Fruit fly (Drosophila melanogaster) whole organism, embryonic: ENCODE results near the gene Adgf-D.

Experiments
- CG10209 ChIP-seq: fragments of 200-800 bp; sonication (Bioruptor generic); optimal IDR thresholded peaks from 3 replicates; lab custom pipeline; 2017; ENCODE audit warnings: missing biosample characterization, mild to moderate bottlenecking, missing genetic modification characterization, missing genetic modification reagents
- CG10543 ChIP-seq: fragments of 200-800 bp; sonication (Bioruptor generic); optimal IDR thresholded peaks from 3 replicates; lab custom pipeline; 2017; ENCODE audit warnings: missing biosample characterization, mild to moderate bottlenecking, missing genetic modification characterization, moderate library complexity
- CG11247 ChIP-seq: fragments of 200-800 bp; sonication (Bioruptor generic); IDR thresholded peaks from 2 replicates; pipeline ENCODE4 v1.3.6; 2022; ENCODE audit warnings: missing biosample characterization, missing genetic modification characterization
- CG12769 ChIP-seq: fragments of 200-800 bp; sonication (Bioruptor generic); optimal IDR thresholded peaks from 2 replicates; lab custom pipeline; 2019; ENCODE audit warnings: missing biosample characterization, mild to moderate bottlenecking, missing genetic modification characterization, moderate library complexity
- CG13624 ChIP-seq: fragments of 200-800 bp; sonication (Bioruptor generic); optimal IDR thresholded peaks from 2 replicates; lab custom pipeline; 2016; ENCODE audit warnings: missing biosample characterization, missing genetic modification characterization
- CG14860 ChIP-seq: fragments of 200-800 bp; sonication (Bioruptor generic); IDR thresholded peaks from 3 replicates; pipeline ENCODE4 v1.3.6; 2022; ENCODE audit warnings: missing biosample characterization, missing genetic modification characterization; ENCODE audit not compliant: partially characterized antibody
- CG15479 ChIP-seq: fragments of 200-800 bp; sonication (Bioruptor generic); optimal IDR thresholded peaks from 3 replicates; lab custom pipeline; 2019; ENCODE audit warnings: missing biosample characterization, mild to moderate bottlenecking, missing genetic modification characterization, moderate library complexity
- CG1603 ChIP-seq: fragments of 200-800 bp; sonication (Bioruptor generic); optimal IDR thresholded peaks from 2 replicates; lab custom pipeline; 2019; ENCODE audit warnings: missing biosample characterization, mild to moderate bottlenecking, missing genetic modification characterization, moderate library complexity
- CG16863 ChIP-seq: fragments of 200-800 bp; sonication (Bioruptor generic); optimal IDR thresholded peaks from 3 replicates; lab custom pipeline; 2016; ENCODE audit warnings: missing biosample characterization, missing genetic modification characterization
- CG17361 ChIP-seq: fragments of 200-800 bp; sonication (Bioruptor generic); IDR thresholded peaks from 3 replicates; pipeline ENCODE4 v1.3.6; 2022; ENCODE audit warnings: missing biosample characterization, missing genetic modification characterization
- CG18262 ChIP-seq: fragments of 200-800 bp; optimal IDR thresholded peaks from 3 replicates; lab custom pipeline; 2019; ENCODE audit warnings: missing biosample characterization, mild to moderate bottlenecking, missing genetic modification characterization, moderate library complexity
- CG18599 ChIP-seq: fragments of 200-800 bp; sonication (Bioruptor generic); optimal IDR thresholded peaks from 3 replicates; lab custom pipeline; 2017; ENCODE audit warnings: missing biosample characterization, missing genetic modification characterization, mild to moderate bottlenecking, moderate library complexity, missing genetic modification reagents
- CG18619 ChIP-seq: fragments of 200-800 bp; sonication (Bioruptor generic); optimal IDR thresholded peaks from 3 replicates; lab custom pipeline; 2017; ENCODE audit warnings: missing biosample characterization, mild to moderate bottlenecking, missing genetic modification characterization
- CG2129 ChIP-seq: fragments of 200-800 bp; sonication (Bioruptor generic); IDR thresholded peaks from 2 replicates; pipeline ENCODE4 v1.3.6; 2022; ENCODE audit warnings: missing biosample characterization, missing genetic modification characterization; ENCODE audit not compliant: partially characterized antibody
- CG2712 ChIP-seq: fragments of 200-800 bp; optimal IDR thresholded peaks from 3 replicates; lab custom pipeline; 2019; ENCODE audit warnings: missing biosample characterization, mild to moderate bottlenecking, missing genetic modification characterization, moderate library complexity
- CG30020 ChIP-seq: fragments of 200-800 bp; optimal IDR thresholded peaks from 2 replicates; lab custom pipeline; 2019; ENCODE audit warnings: missing biosample characterization, mild to moderate bottlenecking, missing genetic modification characterization, moderate library complexity
- CG4617 ChIP-seq: fragments of 200-800 bp; sonication (Bioruptor generic); optimal IDR thresholded peaks from 3 replicates; lab custom pipeline; 2016; ENCODE audit warnings: missing biosample characterization, missing genetic modification characterization, borderline replicate concordance
- CG4730 ChIP-seq: fragments of 200-800 bp; sonication (Bioruptor generic); IDR thresholded peaks from 2 replicates; pipeline ENCODE4 v1.3.6; 2022; ENCODE audit warnings: missing biosample characterization, missing genetic modification characterization
- CG6683 ChIP-seq: fragments of 200-800 bp; sonication (Bioruptor generic); optimal IDR thresholded peaks from 2 replicates; lab custom pipeline; 2017; ENCODE audit warnings: missing biosample characterization, mild to moderate bottlenecking, missing genetic modification characterization, missing genetic modification reagents
- CG7987 ChIP-seq: fragments of 200-800 bp; sonication (Bioruptor generic); optimal IDR thresholded peaks from 2 replicates; lab custom pipeline; 2018; ENCODE audit warnings: missing biosample characterization, mild to moderate bottlenecking, missing genetic modification characterization, moderate library complexity
- CG8089 ChIP-seq: fragments of 200-800 bp; sonication (Bioruptor generic); optimal IDR thresholded peaks from 3 replicates; lab custom pipeline; 2016; ENCODE audit warnings: missing biosample characterization, missing genetic modification characterization
- CTCF ChIP-seq: fragments of 200-800 bp; sonication (Bioruptor generic); optimal IDR thresholded peaks from 2 replicates; lab custom pipeline; 2017; ENCODE audit warnings: missing biosample characterization, mild to moderate bottlenecking, missing genetic modification characterization, moderate library complexity
- CkIIα-i1 ChIP-seq: fragments of 200-800 bp; sonication (Bioruptor generic); IDR thresholded peaks from 2 replicates; pipeline ENCODE4 v1.3.6; 2022; ENCODE audit warnings: missing biosample characterization, missing genetic modification characterization
- Dad ChIP-seq: fragments of 200-800 bp; sonication (Bioruptor generic); optimal IDR thresholded peaks from 3 replicates; lab custom pipeline; 2016; ENCODE audit warnings: missing biosample characterization, missing genetic modification characterization
- E2f1 ChIP-seq: fragments of 200-800 bp; sonication (Bioruptor generic); IDR thresholded peaks from 2 replicates; pipeline ENCODE4 v1.3.6; 2022; ENCODE audit warnings: missing biosample characterization, missing genetic modification characterization
- Hey ChIP-seq: fragments of 200-800 bp; sonication (Bioruptor generic); optimal IDR thresholded peaks from 3 replicates; lab custom pipeline; 2018; ENCODE audit warnings: missing biosample characterization, mild to moderate bottlenecking, missing genetic modification characterization
- Hr51 ChIP-seq, 2 experiments: fragments of 200-800 bp; sonication (Bioruptor generic); optimal IDR thresholded peaks; 2 replicates in 1 of 2; 3 replicates in 1 of 2; lab custom pipeline; 2016 to 2018; ENCODE audit warnings: missing biosample characterization in 2 of 2, missing genetic modification characterization in 2 of 2, mild to moderate bottlenecking in 1 of 2, moderate library complexity in 1 of 2
- NFAT ChIP-seq: fragments of 200-800 bp; sonication (Bioruptor generic); IDR thresholded peaks from 2 replicates; pipeline ENCODE4 v1.3.6; 2022; ENCODE audit warnings: missing biosample characterization, missing genetic modification characterization
- Oli ChIP-seq: fragments of 200-800 bp; sonication (Bioruptor generic); optimal IDR thresholded peaks from 2 replicates; lab custom pipeline; 2018; ENCODE audit warnings: missing biosample characterization, mild to moderate bottlenecking, missing genetic modification characterization, moderate library complexity
- Pdp1 ChIP-seq, 2 experiments: fragments of 200-800 bp; sonication (Bioruptor generic); optimal IDR thresholded peaks; 3 replicates each; lab custom pipeline; 2016; ENCODE audit warnings: missing biosample characterization in 2 of 2, missing genetic modification characterization in 2 of 2, mild to moderate bottlenecking in 1 of 2, moderate library complexity in 1 of 2
- Rfx ChIP-seq: fragments of 200-800 bp; sonication (Bioruptor generic); IDR thresholded peaks from 2 replicates; pipeline ENCODE4 v1.3.6; 2022; ENCODE audit warnings: missing biosample characterization, missing genetic modification characterization
- Xrp1 ChIP-seq: fragments of 200-800 bp; sonication (Bioruptor generic); IDR thresholded peaks from 2 replicates; pipeline ENCODE4 v1.3.6; 2022; ENCODE audit warnings: missing biosample characterization, missing genetic modification characterization
- ac ChIP-seq: fragments of 200-800 bp; sonication (Bioruptor generic); optimal IDR thresholded peaks from 3 replicates; lab custom pipeline; 2017; ENCODE audit warnings: missing biosample characterization, mild to moderate bottlenecking, missing genetic modification characterization
- chinmo ChIP-seq: fragments of 200-800 bp; sonication (Bioruptor generic); IDR thresholded peaks from 4 replicates; pipeline ENCODE4 v1.3.6; 2022; ENCODE audit warnings: missing biosample characterization, missing genetic modification characterization; ENCODE audit not compliant: partially characterized antibody
- ems ChIP-seq: fragments of 200-800 bp; sonication (Bioruptor generic); optimal IDR thresholded peaks from 3 replicates; lab custom pipeline; 2016; ENCODE audit warnings: missing biosample characterization, missing genetic modification characterization
- gcm2 ChIP-seq: fragments of 200-800 bp; sonication (Bioruptor generic); optimal IDR thresholded peaks from 2 replicates; lab custom pipeline; 2016; ENCODE audit warnings: missing biosample characterization, missing genetic modification characterization
- gsb-n ChIP-seq: fragments of 200-800 bp; sonication (Bioruptor generic); optimal IDR thresholded peaks from 3 replicates; lab custom pipeline; 2018; ENCODE audit warnings: missing biosample characterization, mild to moderate bottlenecking, missing genetic modification characterization
- lilli ChIP-seq: fragments of 200-800 bp; sonication (Bioruptor generic); optimal IDR thresholded peaks from 3 replicates; lab custom pipeline; 2016; ENCODE audit warnings: missing biosample characterization, missing genetic modification characterization
- pita ChIP-seq: fragments of 200-800 bp; sonication (Bioruptor generic); optimal IDR thresholded peaks from 2 replicates; lab custom pipeline; 2017; ENCODE audit warnings: missing biosample characterization, mild to moderate bottlenecking, missing genetic modification characterization
- row ChIP-seq: fragments of 200-800 bp; sonication (Bioruptor generic); IDR thresholded peaks from 3 replicates; pipeline ENCODE4 v1.3.6; 2022; ENCODE audit warnings: missing biosample characterization, missing genetic modification characterization
- shn ChIP-seq: fragments of 200-800 bp; sonication (Bioruptor generic); optimal IDR thresholded peaks from 3 replicates; lab custom pipeline; 2016; ENCODE audit warnings: missing biosample characterization, missing genetic modification characterization
- sqz ChIP-seq: fragments of 200-800 bp; sonication (Bioruptor generic); optimal IDR thresholded peaks from 3 replicates; lab custom pipeline; 2018; ENCODE audit warnings: missing biosample characterization, mild to moderate bottlenecking, missing genetic modification characterization
- ssp ChIP-seq: fragments of 200-800 bp; sonication (Bioruptor generic); IDR thresholded peaks from 2 replicates; pipeline ENCODE4 v1.3.6; 2022; ENCODE audit warnings: missing biosample characterization, missing genetic modification characterization
- stwl ChIP-seq: fragments of 200-800 bp; sonication (Bioruptor generic); optimal IDR thresholded peaks from 3 replicates; lab custom pipeline; 2018; ENCODE audit warnings: missing biosample characterization, mild to moderate bottlenecking, missing genetic modification characterization, moderate library complexity
- sug ChIP-seq: fragments of 200-800 bp; optimal IDR thresholded peaks from 2 replicates; lab custom pipeline; 2019; ENCODE audit warnings: missing biosample characterization, mild to moderate bottlenecking, missing genetic modification characterization, moderate library complexity
- ttk ChIP-seq: fragments of 200-800 bp; sonication (Bioruptor generic); IDR thresholded peaks from 2 replicates; pipeline ENCODE4 v2.1.2; 2022; ENCODE audit warnings: missing biosample characterization, missing genetic modification characterization

Gene Adgf-D

DNA sequence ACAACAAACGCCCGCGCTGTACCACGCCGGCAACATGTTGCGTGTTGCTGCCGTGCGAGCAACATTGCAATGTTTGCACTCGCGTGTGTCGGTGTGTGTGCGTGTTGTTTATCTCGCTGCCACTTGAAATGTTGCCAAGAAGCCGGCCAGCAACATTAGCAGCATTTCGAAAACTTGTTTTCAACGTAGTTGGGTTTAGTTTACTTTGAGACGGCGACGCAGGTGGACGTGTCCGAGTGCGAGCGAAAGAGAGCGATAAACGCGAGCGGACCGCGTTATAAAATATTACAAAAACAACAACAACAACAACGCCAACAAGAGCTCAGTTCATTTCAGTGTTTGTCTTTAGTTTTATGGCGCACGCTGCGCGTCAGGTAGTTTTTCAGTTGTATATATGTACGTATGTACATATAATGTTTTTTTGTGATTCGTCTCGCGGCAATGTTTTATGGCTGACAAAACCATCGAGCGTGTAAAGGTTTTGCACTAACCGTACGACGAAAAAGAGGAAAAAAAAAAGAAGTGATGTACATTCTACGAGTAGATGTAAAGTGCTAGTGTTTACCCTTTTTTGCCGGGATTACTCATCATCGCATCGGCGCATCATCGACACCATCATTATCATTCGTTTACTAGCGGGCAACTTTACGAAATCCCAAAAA lies 9.9 kb upstream of the Adgf-D start, which contains the start of gene kmr (continued):
- no peak for TF ChIP-seq CG18262
- no peak; the same call in 1 of the 2 replicates for TF ChIP-seq Xrp1 (GFP tag; lab: Robert Waterston, UW)
- TF ChIP-seq sug (tag; lab: Kevin White, UChicago) = peak; percentile 63
- peak; percentile 86 for TF ChIP-seq CG10543 (GFP tag; lab: Kevin White, UChicago)
- TF ChIP-seq pita (GFP tag; lab: Kevin White, UChicago) = no peak
- TF ChIP-seq chinmo (GFP tag; lab: Robert Waterston, UW) = peak; percentile 98
- no peak; the same call in 2 of the 3 replicates for TF ChIP-seq row (GFP tag; lab: Robert Waterston, UW)
- peak; percentile 39 for TF ChIP-seq CG1603 (tag; lab: Kevin White, UChicago)
- no peak for TF ChIP-seq gsb-n (tag; lab: Kevin White, UChicago)
- TF ChIP-seq Hey (tag; lab: Kevin White, UChicago) = peak; percentile 13
- TF ChIP-seq ems (GFP tag; lab: Kevin White, UChicago) = no peak
- peak; percentile 69 for TF ChIP-seq CG15479 (GFP tag; lab: Kevin White, UChicago)
- TF ChIP-seq CG12769 (tag; lab: Kevin White, UChicago) = peak; percentile 54
- TF ChIP-seq CG16863 (GFP tag; lab: Kevin White, UChicago) = no peak
- TF ChIP-seq Pdp1 (GFP tag; optimal IDR thresholded peaks at IDR 0.05; lab: Kevin White, UChicago) = peak in 1 of 2 experiments; percentile 85
- TF ChIP-seq CG8089 (GFP tag; lab: Kevin White, UChicago) = peak; percentile 15
- TF ChIP-seq E2f1 (GFP tag; lab: Robert Waterston, UW) = no peak
- TF ChIP-seq CG2129 (GFP tag; lab: Robert Waterston, UW) = no peak
- TF ChIP-seq CG14860 (GFP tag; lab: Robert Waterston, UW) = no peak
- no peak; the same call in 1 of the 2 replicates for TF ChIP-seq Rfx
- no peak for TF ChIP-seq shn (GFP tag; lab: Kevin White, UChicago)
- TF ChIP-seq NFAT (GFP tag; lab: Robert Waterston, UW) = peak; percentile 8; the same call in 1 of the 2 replicates
- peak; percentile 37 for TF ChIP-seq CTCF
- TF ChIP-seq lilli = peak; percentile 28
- no peak for TF ChIP-seq CG6683 (GFP tag; lab: Kevin White, UChicago)
- no peak for TF ChIP-seq CG10209 (GFP tag; lab: Kevin White, UChicago)
- no peak for TF ChIP-seq CkIIα-i1 (GFP tag; lab: Robert Waterston, UW)
- TF ChIP-seq ttk (GFP tag; lab: Robert Waterston, UW) = no peak
- TF ChIP-seq CG18599 (GFP tag; lab: Kevin White, UChicago) = peak; percentile 48
- TF ChIP-seq Dad (GFP tag; lab: Kevin White, UChicago) = peak; percentile 48
- no peak for TF ChIP-seq gcm2 (GFP tag; lab: Kevin White, UChicago)
- TF ChIP-seq CG7987 = peak; percentile 81
- TF ChIP-seq CG4617 (GFP tag; lab: Kevin White, UChicago) = no peak
- no peak for TF ChIP-seq CG17361 (GFP tag; lab: Robert Waterston, UW)
- TF ChIP-seq CG4730 (GFP tag; lab: Robert Waterston, UW) = no peak
- no peak for TF ChIP-seq CG30020 (tag; lab: Kevin White, UChicago)
- TF ChIP-seq stwl (tag; lab: Kevin White, UChicago) = peak; percentile 8
- TF ChIP-seq CG11247 = no peak
- TF ChIP-seq ac = peak; percentile 44
- TF ChIP-seq CG18619 (GFP tag; lab: Kevin White, UChicago) = no peak
- peak; percentile 77 for TF ChIP-seq sqz (GFP tag; lab: Kevin White, UChicago)
- TF ChIP-seq CG2712 (tag; lab: Kevin White, UChicago) = no peak
- TF ChIP-seq ssp = no peak
- no peak for TF ChIP-seq Oli (tag; lab: Kevin White, UChicago)
- peak; percentile 2 for TF ChIP-seq CG13624 (GFP tag; lab: Kevin White, UChicago)
- peak in 1 of 2 experiments; percentile 1 for TF ChIP-seq Hr51 (GFP tag; optimal IDR thresholded peaks at IDR 0.05; lab: Kevin White, UChicago)
